Worm (Caenorhabditis elegans) whole organism, L4 larva: Measurements from ENCODE around the gene K08F11.1.

Experiments
- fos-1 ChIP-seq: fragments of 150-350 bp; optimal IDR thresholded peaks from 2 replicates; lab custom pipeline; 2014; ENCODE audit warnings: missing biosample characterization, missing genetic modification characterization
- lsy-2 ChIP-seq, 2 experiments: fragments of 150-350 bp in 1 of 2; sonication (generic microtip) in 1 of 2; optimal IDR thresholded peaks; 2 replicates each; lab custom pipeline; 2014 to 2017; ENCODE audit warnings: missing biosample characterization in 2 of 2, missing genetic modification characterization in 2 of 2
- mdl-1 ChIP-seq, 2 experiments: fragments of 150-350 bp in 1 of 2; sonication (generic microtip) in 1 of 2; optimal IDR thresholded peaks; 2 replicates each; lab custom pipeline; 2014 to 2017; ENCODE audit warnings: missing biosample characterization in 2 of 2, missing genetic modification characterization in 2 of 2
- mdt-29 ChIP-seq: fragments of 200-800 bp; sonication (Bioruptor generic); IDR thresholded peaks from 2 replicates; pipeline ENCODE4 v1.3.6; 2022; ENCODE audit warnings: missing genetic modification reagents, missing genetic modification characterization, missing compliant biosample characterization
- nhr-10 ChIP-seq: fragments of 150-350 bp; optimal IDR thresholded peaks from 2 replicates; lab custom pipeline; 2014; ENCODE audit warnings: missing biosample characterization, missing genetic modification characterization
- nhr-28 ChIP-seq: fragments of 150-350 bp; optimal IDR thresholded peaks from 2 replicates; lab custom pipeline; 2014; ENCODE audit warnings: missing biosample characterization, missing genetic modification characterization
- sdz-12 ChIP-seq: fragments of 200-800 bp; sonication (Bioruptor generic); optimal IDR thresholded peaks from 2 replicates; lab custom pipeline; 2018; ENCODE audit warnings: mild to moderate bottlenecking, missing genetic modification characterization, missing compliant biosample characterization
- unc-62 ChIP-seq, 3 experiments: fragments of 150-350 bp in 1 of 3; sonication (generic microtip); optimal IDR thresholded peaks in 2 of 3; peaks in 1 of 3; 1 replicate in 1 of 3; 2 replicates in 2 of 3; lab custom pipeline; 2014 to 2017; ENCODE audit warnings: missing biosample characterization in 3 of 3, missing genetic modification characterization in 3 of 3, missing genetic modification reagents in 3 of 3, missing genotype in 1 of 3
- ztf-11 ChIP-seq: fragments of 150-350 bp; optimal IDR thresholded peaks from 2 replicates; lab custom pipeline; 2014; ENCODE audit warnings: missing biosample characterization, missing genetic modification characterization

DNA sequence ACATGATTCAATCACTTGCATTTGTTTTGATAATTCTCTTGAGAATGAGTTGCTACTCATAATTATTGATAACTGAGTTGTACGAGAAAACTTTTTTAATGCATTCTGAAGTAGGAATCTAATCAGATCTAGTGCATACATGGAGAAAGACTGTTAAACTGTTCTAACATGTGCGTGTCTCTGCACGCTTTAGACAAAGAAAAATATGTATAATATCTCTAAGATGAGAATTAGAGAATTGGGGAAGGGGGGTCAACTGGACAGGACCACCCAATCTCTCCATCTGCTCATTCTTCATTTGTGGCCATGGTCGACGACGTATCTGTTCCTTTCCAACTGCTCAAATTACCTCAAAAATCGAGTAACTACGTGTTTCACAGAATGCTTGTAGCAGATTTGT lies 12.6 kb downstream of the K08F11.1 start, which contains the start of gene fbxb-78:
- no peak for TF ChIP-seq mdl-1 (tag; optimal IDR thresholded peaks at IDR 0.05; lab: Kevin White, UChicago)
- TF ChIP-seq fos-1 = no peak
- TF ChIP-seq mdt-29 (GFP tag; lab: Robert Waterston, UW) = no peak
- TF ChIP-seq sdz-12 (GFP tag; lab: Kevin White, UChicago) = no peak
- no peak for TF ChIP-seq lsy-2 (tag; optimal IDR thresholded peaks at IDR 0.05; lab: Kevin White, UChicago)
- no peak for TF ChIP-seq ztf-11 (tag; lab: Kevin White, UChicago)
- no peak for TF ChIP-seq nhr-28 (tag; lab: Kevin White, UChicago)
- no peak for TF ChIP-seq unc-62 (GFP tag; optimal IDR thresholded peaks at IDR 0.05 in 1 of 2; lab: Kevin White, UChicago)
- no peak for TF ChIP-seq unc-62 (tag; optimal IDR thresholded peaks at IDR 0.05; lab: Kevin White, UChicago)
- TF ChIP-seq nhr-10 (tag; lab: Kevin White, UChicago) = no peak
